Worm (Caenorhabditis elegans) whole organism, young adult: ENCODE results near the gene C37C3.2.

Experiments used
- Y95B8A.8 ChIP-seq: fragments of 200-800 bp; sonication (Bioruptor generic); IDR thresholded peaks from 2 replicates; pipeline ENCODE4 v1.3.6; 2022; ENCODE audit warnings: missing genetic modification reagents, missing genetic modification characterization, missing compliant biosample characterization
- ztf-25 ChIP-seq: fragments of 200-800 bp; sonication (Bioruptor generic); IDR thresholded peaks from 2 replicates; pipeline ENCODE4 v1.3.6; 2022; ENCODE audit warnings: missing genetic modification reagents, missing genetic modification characterization, missing compliant biosample characterization

DNA sequence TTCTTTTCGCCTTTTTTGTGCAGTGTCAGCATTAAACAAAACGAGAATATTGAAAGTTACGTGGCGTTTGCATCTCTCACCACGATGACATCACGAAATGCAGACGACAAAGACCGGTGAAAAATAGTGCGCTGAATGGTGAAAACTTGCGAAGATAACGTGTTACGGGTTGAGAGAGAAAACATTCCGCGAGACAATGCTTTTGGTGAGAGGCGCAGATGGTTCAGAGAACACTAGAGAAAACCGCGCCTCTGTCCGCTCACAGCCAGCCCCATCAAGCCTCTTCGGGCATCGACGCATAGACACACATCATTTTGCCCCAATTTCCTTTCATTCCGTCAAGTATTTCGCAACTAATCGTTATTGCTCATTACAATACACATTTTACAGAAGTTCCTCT is 1.1 kb upstream of the C37C3.2 start, which contains the start of the genes C37C3.9 and C37C3.18:
- TF ChIP-seq ztf-25 (GFP tag; lab: Robert Waterston, UW) (no peak), Y95B8A.8 (GFP tag; lab: Robert Waterston, UW) (0 out of 2 replicates have a peak, but pooled peaks have one; percentile 6)
